Fruit fly (Drosophila melanogaster) whole organism, embryonic: ENCODE data around the gene Rdl.
A peak's percentile ranks its signal among the peaks of the same experiment; 100 is the strongest.

Experiments
- CG10209 ChIP-seq: fragments of 200-800 bp; sonication (Bioruptor generic); optimal IDR thresholded peaks from 3 replicates; lab custom pipeline; 2017; ENCODE audit warnings: missing biosample characterization, mild to moderate bottlenecking, missing genetic modification characterization, missing genetic modification reagents
- CG1024 ChIP-seq: fragments of 200-800 bp; sonication (Bioruptor generic); IDR thresholded peaks from 2 replicates; pipeline ENCODE4 v1.3.6; 2022; ENCODE audit warnings: missing biosample characterization, missing genetic modification characterization
- CG10321 ChIP-seq: fragments of 200-800 bp; sonication (Bioruptor generic); IDR thresholded peaks from 2 replicates; pipeline ENCODE4 v1.3.6; 2022; ENCODE audit warnings: missing biosample characterization, missing genetic modification characterization
- CG10431 ChIP-seq: fragments of 200-800 bp; sonication (Bioruptor generic); optimal IDR thresholded peaks from 3 replicates; lab custom pipeline; 2018; ENCODE audit warnings: missing biosample characterization, mild to moderate bottlenecking, missing genetic modification characterization
- CG12071 ChIP-seq: fragments of 200-800 bp; sonication (Bioruptor generic); optimal IDR thresholded peaks from 3 replicates; lab custom pipeline; 2018; ENCODE audit warnings: missing biosample characterization, mild to moderate bottlenecking, missing genetic modification characterization
- CG12769 ChIP-seq: fragments of 200-800 bp; sonication (Bioruptor generic); optimal IDR thresholded peaks from 2 replicates; lab custom pipeline; 2019; ENCODE audit warnings: missing biosample characterization, mild to moderate bottlenecking, missing genetic modification characterization, moderate library complexity
- CG13424 ChIP-seq: fragments of 200-800 bp; sonication (Bioruptor generic); optimal IDR thresholded peaks from 2 replicates; lab custom pipeline; 2019; ENCODE audit warnings: missing biosample characterization, mild to moderate bottlenecking, missing genetic modification characterization, moderate library complexity
- CG13624 ChIP-seq: fragments of 200-800 bp; sonication (Bioruptor generic); optimal IDR thresholded peaks from 2 replicates; lab custom pipeline; 2016; ENCODE audit warnings: missing biosample characterization, missing genetic modification characterization
- CG14441 ChIP-seq: fragments of 200-800 bp; sonication (Bioruptor generic); IDR thresholded peaks from 2 replicates; pipeline ENCODE4 v1.3.6; 2022; ENCODE audit warnings: missing biosample characterization, missing genetic modification characterization
- CG15269 ChIP-seq: fragments of 200-800 bp; sonication (Bioruptor generic); optimal IDR thresholded peaks from 2 replicates; lab custom pipeline; 2018; ENCODE audit warnings: missing biosample characterization, mild to moderate bottlenecking, missing genetic modification characterization, moderate library complexity
- CG17186 ChIP-seq: fragments of 200-800 bp; sonication (Bioruptor generic); optimal IDR thresholded peaks from 3 replicates; lab custom pipeline; 2017; ENCODE audit warnings: missing biosample characterization, missing genetic modification reagents, missing genetic modification characterization
- CG17829 ChIP-seq: fragments of 200-800 bp; optimal IDR thresholded peaks from 2 replicates; lab custom pipeline; 2019; ENCODE audit warnings: missing biosample characterization, mild to moderate bottlenecking, missing genetic modification characterization, moderate library complexity
- CG18262 ChIP-seq: fragments of 200-800 bp; optimal IDR thresholded peaks from 3 replicates; lab custom pipeline; 2019; ENCODE audit warnings: missing biosample characterization, mild to moderate bottlenecking, missing genetic modification characterization, moderate library complexity
- CG2120 ChIP-seq: fragments of 200-800 bp; sonication (Bioruptor generic); optimal IDR thresholded peaks from 3 replicates; lab custom pipeline; 2016; ENCODE audit warnings: missing biosample characterization, missing genetic modification characterization
- CG2129 ChIP-seq: fragments of 200-800 bp; sonication (Bioruptor generic); IDR thresholded peaks from 2 replicates; pipeline ENCODE4 v1.3.6; 2022; ENCODE audit warnings: missing biosample characterization, missing genetic modification characterization; ENCODE audit not compliant: partially characterized antibody
- CG30020 ChIP-seq: fragments of 200-800 bp; optimal IDR thresholded peaks from 2 replicates; lab custom pipeline; 2019; ENCODE audit warnings: missing biosample characterization, mild to moderate bottlenecking, missing genetic modification characterization, moderate library complexity
- CG3847 ChIP-seq: fragments of 200-800 bp; sonication (Bioruptor generic); IDR thresholded peaks from 2 replicates; pipeline ENCODE4 v1.3.6; 2022; ENCODE audit warnings: missing biosample characterization, missing genetic modification characterization
- CG4328 ChIP-seq: fragments of 200-800 bp; sonication (Bioruptor generic); optimal IDR thresholded peaks from 3 replicates; lab custom pipeline; 2017; ENCODE audit warnings: missing biosample characterization, missing genetic modification reagents, missing genetic modification characterization
- CG4707 ChIP-seq: fragments of 200-800 bp; sonication (Bioruptor generic); optimal IDR thresholded peaks from 2 replicates; lab custom pipeline; 2018; ENCODE audit warnings: missing biosample characterization, mild to moderate bottlenecking, missing genetic modification characterization, moderate library complexity
- CHES-1-like ChIP-seq: fragments of 200-800 bp; sonication (Bioruptor generic); optimal IDR thresholded peaks from 2 replicates; lab custom pipeline; 2016; ENCODE audit warnings: missing biosample characterization, missing genetic modification characterization
- D19A ChIP-seq: fragments of 200-800 bp; optimal IDR thresholded peaks from 3 replicates; lab custom pipeline; 2019; ENCODE audit warnings: missing biosample characterization, mild to moderate bottlenecking, missing genetic modification characterization, moderate library complexity
- Dll ChIP-seq: fragments of 200-800 bp; sonication (Bioruptor generic); IDR thresholded peaks from 4 replicates; pipeline ENCODE4 v1.3.6; 2022; ENCODE audit warnings: missing biosample characterization, missing genetic modification characterization; ENCODE audit not compliant: partially characterized antibody
- Drgx ChIP-seq: fragments of 200-800 bp; sonication (Bioruptor generic); IDR thresholded peaks from 2 replicates; pipeline ENCODE4 v1.3.6; 2022; ENCODE audit warnings: missing biosample characterization, missing genetic modification characterization
- E2f2 ChIP-seq: fragments of 200-800 bp; sonication (Bioruptor generic); IDR thresholded peaks from 2 replicates; pipeline ENCODE4 v1.3.6; 2022; ENCODE audit warnings: missing biosample characterization, missing genetic modification characterization
- GATAe ChIP-seq: fragments of 200-800 bp; sonication (Bioruptor generic); conservative IDR thresholded peaks from 2 replicates; pipeline ENCODE4 v1.3.6; 2022; ENCODE audit warnings: missing biosample characterization, missing genetic modification characterization
- HLHmδ ChIP-seq: fragments of 200-800 bp; sonication (Bioruptor generic); optimal IDR thresholded peaks from 2 replicates; lab custom pipeline; 2018; ENCODE audit warnings: missing biosample characterization, mild to moderate bottlenecking, missing genetic modification characterization, moderate library complexity
- Mrtf ChIP-seq: fragments of 200-800 bp; sonication (Bioruptor generic); IDR thresholded peaks from 3 replicates; pipeline ENCODE4 v1.3.6; 2022; ENCODE audit warnings: missing biosample characterization, missing genetic modification characterization
- NFAT ChIP-seq: fragments of 200-800 bp; sonication (Bioruptor generic); IDR thresholded peaks from 2 replicates; pipeline ENCODE4 v1.3.6; 2022; ENCODE audit warnings: missing biosample characterization, missing genetic modification characterization
- NK7.1 ChIP-seq: fragments of 200-800 bp; sonication (Bioruptor generic); optimal IDR thresholded peaks from 3 replicates; lab custom pipeline; 2016; ENCODE audit warnings: missing biosample characterization, missing genetic modification characterization
- Nf-YC ChIP-seq: fragments of 200-800 bp; optimal IDR thresholded peaks from 3 replicates; lab custom pipeline; 2019; ENCODE audit warnings: missing biosample characterization, mild to moderate bottlenecking, missing genetic modification characterization, moderate library complexity
- PHDP ChIP-seq: fragments of 200-800 bp; sonication (Bioruptor generic); optimal IDR thresholded peaks from 3 replicates; lab custom pipeline; 2018; ENCODE audit warnings: missing biosample characterization, mild to moderate bottlenecking, missing genetic modification characterization, moderate library complexity
- Poxn ChIP-seq: fragments of 200-800 bp; sonication (Bioruptor generic); IDR thresholded peaks from 2 replicates; pipeline ENCODE4 v1.3.6; 2022; ENCODE audit warnings: missing biosample characterization, missing genetic modification characterization
- ara ChIP-seq: fragments of 200-800 bp; sonication (Bioruptor generic); IDR thresholded peaks from 2 replicates; pipeline ENCODE4 v1.3.6; 2022; ENCODE audit warnings: missing biosample characterization, missing genetic modification characterization
- az2 ChIP-seq: fragments of 200-800 bp; sonication (Bioruptor generic); optimal IDR thresholded peaks from 3 replicates; lab custom pipeline; 2016; ENCODE audit warnings: missing biosample characterization, missing genetic modification characterization
- cato ChIP-seq: fragments of 200-800 bp; sonication (Bioruptor generic); optimal IDR thresholded peaks from 2 replicates; lab custom pipeline; 2016; ENCODE audit warnings: missing biosample characterization, missing genetic modification characterization, borderline replicate concordance
- crol ChIP-seq: fragments of 200-800 bp; sonication (Bioruptor generic); IDR thresholded peaks from 2 replicates; pipeline ENCODE4 v1.3.6; 2022; ENCODE audit warnings: missing biosample characterization, missing genetic modification characterization
- eyg ChIP-seq: fragments of 200-800 bp; sonication (Bioruptor generic); optimal IDR thresholded peaks from 3 replicates; lab custom pipeline; 2016; ENCODE audit warnings: missing biosample characterization, missing genetic modification characterization
- fd3F ChIP-seq: fragments of 200-800 bp; sonication (Bioruptor generic); optimal IDR thresholded peaks from 2 replicates; lab custom pipeline; 2018; ENCODE audit warnings: missing biosample characterization, mild to moderate bottlenecking, missing genetic modification characterization, moderate library complexity
- ftz-f1 ChIP-seq: fragments of 200-800 bp; sonication (Bioruptor generic); optimal IDR thresholded peaks from 2 replicates; lab custom pipeline; 2016; ENCODE audit warnings: missing biosample characterization, missing genetic modification characterization
- gce ChIP-seq: fragments of 200-800 bp; sonication (Bioruptor generic); IDR thresholded peaks from 3 replicates; pipeline ENCODE4 v1.3.6; 2022; ENCODE audit warnings: missing biosample characterization, missing genetic modification characterization
- grau ChIP-seq: fragments of 200-800 bp; optimal IDR thresholded peaks from 3 replicates; lab custom pipeline; 2019; ENCODE audit warnings: missing biosample characterization, mild to moderate bottlenecking, missing genetic modification characterization, moderate library complexity
- grn ChIP-seq: fragments of 200-800 bp; sonication (Bioruptor generic); optimal IDR thresholded peaks from 3 replicates; lab custom pipeline; 2017; ENCODE audit warnings: missing biosample characterization, missing genetic modification characterization
- hb ChIP-seq: fragments of 200-800 bp; sonication (Bioruptor generic); IDR thresholded peaks from 3 replicates; pipeline ENCODE4 v1.3.6; 2022; ENCODE audit warnings: missing biosample characterization, missing genetic modification characterization; ENCODE audit not compliant: partially characterized antibody
- pros ChIP-seq: fragments of 200-800 bp; sonication (Bioruptor generic); optimal IDR thresholded peaks from 3 replicates; lab custom pipeline; 2019; ENCODE audit warnings: missing biosample characterization, mild to moderate bottlenecking, missing genetic modification characterization, moderate library complexity
- run ChIP-seq: fragments of 200-800 bp; sonication (Bioruptor generic); optimal IDR thresholded peaks from 3 replicates; lab custom pipeline; 2018; ENCODE audit warnings: missing biosample characterization, mild to moderate bottlenecking, missing genetic modification characterization
- sd ChIP-seq: fragments of 200-800 bp; sonication (Bioruptor generic); optimal IDR thresholded peaks from 3 replicates; lab custom pipeline; 2018; ENCODE audit warnings: missing biosample characterization, mild to moderate bottlenecking, missing genetic modification characterization, moderate library complexity
- sima ChIP-seq: fragments of 200-800 bp; sonication (Bioruptor generic); optimal IDR thresholded peaks from 2 replicates; lab custom pipeline; 2016; ENCODE audit warnings: missing biosample characterization, missing genetic modification characterization
- trh ChIP-seq: fragments of 200-800 bp; sonication (Bioruptor generic); optimal IDR thresholded peaks from 2 replicates; lab custom pipeline; 2016; ENCODE audit warnings: missing biosample characterization, missing genetic modification characterization
- usp ChIP-seq: fragments of >200 bp; optimal IDR thresholded peaks from 2 replicates; lab custom pipeline; 2017; ENCODE audit warnings: missing biosample characterization, missing genetic modification characterization

Gene Rdl

dm6 chr3L:9128700-9129582 lies 53.0 kb downstream of the Rdl start (continued):
- no peak for TF ChIP-seq eyg (GFP tag; lab: Kevin White, UChicago)
- TF ChIP-seq CG10431 (GFP tag; lab: Kevin White, UChicago) = peak; percentile 12
- TF ChIP-seq CG2120 = peak; percentile 35
- TF ChIP-seq run (tag; lab: Kevin White, UChicago) = peak; percentile 51
- TF ChIP-seq hb (GFP tag; lab: Robert Waterston, UW) = no peak
- peak; percentile 60; the same call in 1 of the 2 replicates for TF ChIP-seq CG10321
- 0 out of 2 replicates have a peak, but pooled peaks have one; percentile 11 for TF ChIP-seq CG3847 (GFP tag; lab: Robert Waterston, UW)
- no peak for TF ChIP-seq ara
- TF ChIP-seq gce (GFP tag; lab: Robert Waterston, UW) = no peak
- TF ChIP-seq fd3F (GFP tag; lab: Kevin White, UChicago) = peak; percentile 58
- TF ChIP-seq Poxn = no peak
- TF ChIP-seq HLHmδ = no peak
- TF ChIP-seq CG13424 (tag; lab: Kevin White, UChicago) = peak; percentile 80
- TF ChIP-seq trh (GFP tag; lab: Kevin White, UChicago) = peak; percentile 33
- TF ChIP-seq Drgx = no peak
- no peak for TF ChIP-seq CG2129 (GFP tag; lab: Robert Waterston, UW)
- TF ChIP-seq usp (GFP tag; lab: Kevin White, UChicago) = no peak
- TF ChIP-seq CG13624 (GFP tag; lab: Kevin White, UChicago) = no peak
- TF ChIP-seq grau = peak; percentile 80
- TF ChIP-seq CG4328 (GFP tag; lab: Kevin White, UChicago) = no peak
- TF ChIP-seq CG12769 (tag; lab: Kevin White, UChicago) = no peak
- no peak for TF ChIP-seq Mrtf (GFP tag; lab: Robert Waterston, UW)
- TF ChIP-seq CG1024 (GFP tag; lab: Robert Waterston, UW) = no peak
- TF ChIP-seq CG12071 (GFP tag; lab: Kevin White, UChicago) = peak; percentile 3
- TF ChIP-seq CG30020 = peak; percentile 21
- no peak for TF ChIP-seq sima (GFP tag; lab: Kevin White, UChicago)
- peak; percentile 16 for TF ChIP-seq sd
- TF ChIP-seq PHDP (tag; lab: Kevin White, UChicago) = peak; percentile 77
- TF ChIP-seq E2f2 (GFP tag; lab: Robert Waterston, UW) = peak; percentile 23; the same call in 1 of the 2 replicates
- peak; percentile 54; the same call in 1 of the 2 replicates for TF ChIP-seq CG14441 (GFP tag; lab: Robert Waterston, UW)
- peak; percentile 14 for TF ChIP-seq pros (GFP tag; lab: Kevin White, UChicago)
- no peak for TF ChIP-seq CG4707 (GFP tag; lab: Kevin White, UChicago)
- TF ChIP-seq CG17829 (tag; lab: Kevin White, UChicago) = peak; percentile 73
- TF ChIP-seq Dll (GFP tag; lab: Robert Waterston, UW) = no peak
- TF ChIP-seq NFAT (GFP tag; lab: Robert Waterston, UW) = no peak
- peak; percentile 77 for TF ChIP-seq CG10209 (GFP tag; lab: Kevin White, UChicago)
- peak; percentile 23 for TF ChIP-seq grn (GFP tag; lab: Kevin White, UChicago)
- TF ChIP-seq CG15269 (tag; lab: Kevin White, UChicago) = peak; percentile 80
- TF ChIP-seq ftz-f1 (GFP tag; lab: Kevin White, UChicago) = peak; percentile 50
- TF ChIP-seq CG18262 (tag; lab: Kevin White, UChicago) = peak; percentile 89
- TF ChIP-seq Nf-YC = peak; percentile 34
- TF ChIP-seq NK7.1 (GFP tag; lab: Kevin White, UChicago) = no peak
- peak; percentile 83 for TF ChIP-seq crol
- TF ChIP-seq az2 (GFP tag; lab: Kevin White, UChicago) = peak; percentile 83
- peak; percentile 42 for TF ChIP-seq cato (GFP tag; lab: Kevin White, UChicago)
- no peak for TF ChIP-seq CG17186 (GFP tag; lab: Kevin White, UChicago)
- no peak for TF ChIP-seq CHES-1-like (GFP tag; lab: Kevin White, UChicago)
- TF ChIP-seq GATAe (GFP tag; lab: Robert Waterston, UW) = no peak
- peak; percentile 79 for TF ChIP-seq D19A (tag; lab: Kevin White, UChicago)
